Fruit fly (Drosophila melanogaster): Measurements from ENCODE around the gene CG11779.

dm6 chr3R:19105821-19106220 is 53.9 kb downstream of the CG11779 start:
- TF ChIP-seq CG8301 (tag; optimal IDR thresholded peaks at IDR 0.05) (peak; percentile 76), CG4496 (GFP tag; IDR thresholded peaks at IDR 0.05) (peak; percentile 86), EcR (GFP tag; optimal IDR thresholded peaks at IDR 0.05) (peak; percentile 63), fd96Ca (GFP tag; IDR thresholded peaks at IDR 0.05) (peak; percentile 33; the same call in 1 of the 3 replicates)

Measured in whole organism, pupa.